Fruit fly (Drosophila melanogaster) whole organism, embryonic: ENCODE results near the gene CaMKI.
A peak's percentile ranks its signal among the peaks of the same experiment; 100 is the strongest.

Experiments used
- Aef1 ChIP-seq: fragments of 200-800 bp; sonication (Bioruptor generic); IDR thresholded peaks from 3 replicates; pipeline ENCODE4 v1.3.6; 2022; ENCODE audit warnings: missing biosample characterization, missing genetic modification characterization
- BEAF-32 ChIP-seq: fragments of 200-800 bp; sonication (Bioruptor generic); optimal IDR thresholded peaks from 3 replicates; lab custom pipeline; 2017; ENCODE audit warnings: missing biosample characterization, missing genetic modification characterization, mild to moderate bottlenecking, moderate library complexity, missing genetic modification reagents
- CG10431 ChIP-seq: fragments of 200-800 bp; sonication (Bioruptor generic); optimal IDR thresholded peaks from 3 replicates; lab custom pipeline; 2018; ENCODE audit warnings: missing biosample characterization, mild to moderate bottlenecking, missing genetic modification characterization
- CG11085 ChIP-seq: fragments of 200-800 bp; sonication (Bioruptor generic); IDR thresholded peaks from 2 replicates; pipeline ENCODE4 v1.3.6; 2022; ENCODE audit warnings: missing biosample characterization, missing genetic modification characterization
- CG11247 ChIP-seq: fragments of 200-800 bp; sonication (Bioruptor generic); IDR thresholded peaks from 2 replicates; pipeline ENCODE4 v1.3.6; 2022; ENCODE audit warnings: missing biosample characterization, missing genetic modification characterization
- CG12219 ChIP-seq: fragments of 200-800 bp; sonication (Bioruptor generic); optimal IDR thresholded peaks from 3 replicates; lab custom pipeline; 2018; ENCODE audit warnings: missing biosample characterization, mild to moderate bottlenecking, missing genetic modification characterization
- CG1233 ChIP-seq: fragments of 200-800 bp; sonication (Bioruptor generic); optimal IDR thresholded peaks from 4 replicates; lab custom pipeline; 2018; ENCODE audit warnings: missing biosample characterization, mild to moderate bottlenecking, missing genetic modification characterization
- CG13424 ChIP-seq: fragments of 200-800 bp; sonication (Bioruptor generic); optimal IDR thresholded peaks from 2 replicates; lab custom pipeline; 2019; ENCODE audit warnings: missing biosample characterization, mild to moderate bottlenecking, missing genetic modification characterization, moderate library complexity
- CG15011 ChIP-seq: fragments of 200-800 bp; sonication (Bioruptor generic); optimal IDR thresholded peaks from 3 replicates; lab custom pipeline; 2018; ENCODE audit warnings: missing biosample characterization, mild to moderate bottlenecking, missing genetic modification characterization
- CG16863 ChIP-seq: fragments of 200-800 bp; sonication (Bioruptor generic); optimal IDR thresholded peaks from 3 replicates; lab custom pipeline; 2016; ENCODE audit warnings: missing biosample characterization, missing genetic modification characterization
- CG17328 ChIP-seq: fragments of 200-800 bp; sonication (Bioruptor generic); IDR thresholded peaks from 2 replicates; pipeline ENCODE4 v1.3.6; 2022; ENCODE audit warnings: missing biosample characterization, missing genetic modification characterization
- CG17802 ChIP-seq: fragments of 200-800 bp; sonication (Bioruptor generic); optimal IDR thresholded peaks from 2 replicates; lab custom pipeline; 2018; ENCODE audit warnings: missing biosample characterization, mild to moderate bottlenecking, missing genetic modification characterization, moderate library complexity
- CG1792 ChIP-seq: fragments of 200-800 bp; sonication (Bioruptor generic); optimal IDR thresholded peaks from 2 replicates; lab custom pipeline; 2016; ENCODE audit warnings: missing biosample characterization, missing genetic modification characterization
- CG18764 ChIP-seq: fragments of 200-800 bp; sonication (Bioruptor generic); optimal IDR thresholded peaks from 3 replicates; lab custom pipeline; 2016; ENCODE audit warnings: missing biosample characterization, missing genetic modification characterization
- CG3847 ChIP-seq: fragments of 200-800 bp; sonication (Bioruptor generic); IDR thresholded peaks from 2 replicates; pipeline ENCODE4 v1.3.6; 2022; ENCODE audit warnings: missing biosample characterization, missing genetic modification characterization
- CG4360 ChIP-seq: fragments of 200-800 bp; sonication (Bioruptor generic); IDR thresholded peaks from 2 replicates; pipeline ENCODE4 v1.3.6; 2022; ENCODE audit warnings: missing biosample characterization, missing genetic modification characterization
- CG4707 ChIP-seq: fragments of 200-800 bp; sonication (Bioruptor generic); optimal IDR thresholded peaks from 2 replicates; lab custom pipeline; 2018; ENCODE audit warnings: missing biosample characterization, mild to moderate bottlenecking, missing genetic modification characterization, moderate library complexity
- CG4730 ChIP-seq: fragments of 200-800 bp; sonication (Bioruptor generic); IDR thresholded peaks from 2 replicates; pipeline ENCODE4 v1.3.6; 2022; ENCODE audit warnings: missing biosample characterization, missing genetic modification characterization
- CG6791 ChIP-seq: fragments of 200-800 bp; sonication (Bioruptor generic); IDR thresholded peaks from 3 replicates; pipeline ENCODE4 v1.3.6; 2022; ENCODE audit warnings: missing biosample characterization, missing genetic modification characterization; ENCODE audit not compliant: partially characterized antibody
- Camta ChIP-seq: fragments of 200-800 bp; sonication (Bioruptor generic); optimal IDR thresholded peaks from 2 replicates; lab custom pipeline; 2016; ENCODE audit warnings: missing biosample characterization, missing genetic modification characterization
- CoRest ChIP-seq: fragments of 200-800 bp; sonication (Bioruptor generic); optimal IDR thresholded peaks from 3 replicates; lab custom pipeline; 2018; ENCODE audit warnings: missing biosample characterization, mild to moderate bottlenecking, missing genetic modification characterization, moderate library complexity
- Elba2 ChIP-seq: fragments of 200-800 bp; sonication (Bioruptor generic); optimal IDR thresholded peaks from 3 replicates; lab custom pipeline; 2016; ENCODE audit warnings: missing biosample characterization, missing genetic modification characterization
- HLHmδ ChIP-seq: fragments of 200-800 bp; sonication (Bioruptor generic); optimal IDR thresholded peaks from 2 replicates; lab custom pipeline; 2018; ENCODE audit warnings: missing biosample characterization, mild to moderate bottlenecking, missing genetic modification characterization, moderate library complexity
- Mad ChIP-seq: fragments of 200-800 bp; sonication (Bioruptor generic); optimal IDR thresholded peaks from 2 replicates; lab custom pipeline; 2016; ENCODE audit warnings: missing biosample characterization, missing genetic modification characterization
- Meics ChIP-seq: fragments of 200-800 bp; sonication (Bioruptor generic); optimal IDR thresholded peaks from 2 replicates; lab custom pipeline; 2017; ENCODE audit warnings: missing biosample characterization, mild to moderate bottlenecking, missing genetic modification characterization
- Neu2 ChIP-seq: fragments of 200-800 bp; sonication (Bioruptor generic); optimal IDR thresholded peaks from 3 replicates; lab custom pipeline; 2016; ENCODE audit warnings: missing biosample characterization, missing genetic modification characterization, borderline replicate concordance
- Side ChIP-seq: fragments of 200-800 bp; sonication (Bioruptor generic); optimal IDR thresholded peaks from 2 replicates; lab custom pipeline; 2016; ENCODE audit warnings: missing biosample characterization, missing genetic modification characterization
- TFAM ChIP-seq: fragments of 200-800 bp; sonication (Bioruptor generic); optimal IDR thresholded peaks from 2 replicates; lab custom pipeline; 2017; ENCODE audit warnings: missing biosample characterization, missing genetic modification characterization, inconsistent platforms
- Vsx1 ChIP-seq: fragments of 200-800 bp; sonication (Bioruptor generic); optimal IDR thresholded peaks from 2 replicates; lab custom pipeline; 2017; ENCODE audit warnings: missing biosample characterization, mild to moderate bottlenecking, missing genetic modification characterization, missing genetic modification reagents
- ap ChIP-seq: fragments of 200-800 bp; sonication (Bioruptor generic); IDR thresholded peaks from 2 replicates; pipeline ENCODE4 v1.3.6; 2022; ENCODE audit warnings: missing biosample characterization, missing genetic modification characterization
- cas ChIP-seq: fragments of 200-800 bp; sonication (Bioruptor generic); IDR thresholded peaks from 2 replicates; pipeline ENCODE4 v1.3.6; 2022; ENCODE audit warnings: missing biosample characterization, missing genetic modification characterization
- ems ChIP-seq: fragments of 200-800 bp; sonication (Bioruptor generic); optimal IDR thresholded peaks from 3 replicates; lab custom pipeline; 2016; ENCODE audit warnings: missing biosample characterization, missing genetic modification characterization
- esg ChIP-seq: fragments of 200-800 bp; sonication (Bioruptor generic); conservative IDR thresholded peaks from 2 replicates; pipeline ENCODE4 v1.3.6; 2022; ENCODE audit warnings: missing biosample characterization, missing genetic modification characterization
- eve ChIP-seq, 2 experiments: fragments of >200 bp; optimal IDR thresholded peaks; 2 replicates each; lab custom pipeline; 2017; ENCODE audit warnings: missing biosample characterization in 2 of 2, missing genetic modification characterization in 2 of 2
- fd64A ChIP-seq: fragments of 200-800 bp; sonication (Bioruptor generic); optimal IDR thresholded peaks from 3 replicates; lab custom pipeline; 2018; ENCODE audit warnings: missing biosample characterization, mild to moderate bottlenecking, missing genetic modification characterization
- gce ChIP-seq: fragments of 200-800 bp; sonication (Bioruptor generic); IDR thresholded peaks from 3 replicates; pipeline ENCODE4 v1.3.6; 2022; ENCODE audit warnings: missing biosample characterization, missing genetic modification characterization
- gt ChIP-seq: fragments of 200-800 bp; sonication (Bioruptor generic); IDR thresholded peaks from 2 replicates; pipeline ENCODE4 v1.3.6; 2022; ENCODE audit warnings: missing biosample characterization, missing genetic modification characterization
- lmd ChIP-seq: fragments of 200-800 bp; sonication (Bioruptor generic); IDR thresholded peaks from 2 replicates; pipeline ENCODE4 v1.3.6; 2022; ENCODE audit warnings: missing biosample characterization, missing genetic modification characterization
- run ChIP-seq: fragments of 200-800 bp; sonication (Bioruptor generic); optimal IDR thresholded peaks from 3 replicates; lab custom pipeline; 2018; ENCODE audit warnings: missing biosample characterization, mild to moderate bottlenecking, missing genetic modification characterization
- shn ChIP-seq: fragments of 200-800 bp; sonication (Bioruptor generic); optimal IDR thresholded peaks from 3 replicates; lab custom pipeline; 2016; ENCODE audit warnings: missing biosample characterization, missing genetic modification characterization
- sim ChIP-seq: fragments of 200-800 bp; sonication (Bioruptor generic); IDR thresholded peaks from 2 replicates; pipeline ENCODE4 v1.3.6; 2022; ENCODE audit warnings: missing biosample characterization, missing genetic modification characterization
- so ChIP-seq: fragments of 200-800 bp; sonication (Bioruptor generic); IDR thresholded peaks from 3 replicates; pipeline ENCODE4 v1.3.6; 2022; ENCODE audit warnings: missing biosample characterization, missing genetic modification characterization
- zf30C ChIP-seq: fragments of 200-800 bp; sonication (Bioruptor generic); optimal IDR thresholded peaks from 3 replicates; lab custom pipeline; 2018; ENCODE audit warnings: missing biosample characterization, mild to moderate bottlenecking, missing genetic modification characterization
- zfh1 ChIP-seq: fragments of 200-800 bp; sonication (Bioruptor generic); IDR thresholded peaks from 3 replicates; pipeline ENCODE4 v1.3.6; 2022; ENCODE audit warnings: missing biosample characterization, missing genetic modification characterization

The CaMKI gene

dm6 chr4:497724-498123, 52.4 kb downstream of the CaMKI start (continued):
- TF ChIP-seq CG17802 (tag; lab: Kevin White, UChicago): peak; percentile 41
- TF ChIP-seq CoRest (tag; lab: Kevin White, UChicago): peak; percentile 86
- TF ChIP-seq CG4707 (GFP tag; lab: Kevin White, UChicago): peak; percentile 96
- TF ChIP-seq so (GFP tag; lab: Robert Waterston, UW): peak; percentile 93; the same call in 2 of the 3 replicates
- TF ChIP-seq Mad (GFP tag; lab: Kevin White, UChicago): peak; percentile 83
- no peak for TF ChIP-seq CG6791 (GFP tag; lab: Robert Waterston, UW)
- peak; percentile 43 for TF ChIP-seq zf30C (GFP tag; lab: Kevin White, UChicago)
- peak; percentile 88 for TF ChIP-seq CG13424 (tag; lab: Kevin White, UChicago)
- TF ChIP-seq CG1233 (GFP tag; lab: Kevin White, UChicago): peak; percentile 98
- TF ChIP-seq lmd: no peak
- peak; percentile 87 for TF ChIP-seq Meics (GFP tag; lab: Kevin White, UChicago)
- TF ChIP-seq CG10431 (GFP tag; lab: Kevin White, UChicago): peak; percentile 96
- peak; percentile 89 for TF ChIP-seq TFAM (GFP tag; lab: Kevin White, UChicago)
- TF ChIP-seq CG4730 (GFP tag; lab: Robert Waterston, UW): no peak; the same call in 1 of the 2 replicates
- TF ChIP-seq CG1792 (GFP tag; lab: Kevin White, UChicago): peak; percentile 89
- peak; percentile 99 for TF ChIP-seq HLHmδ (GFP tag; lab: Kevin White, UChicago)
- TF ChIP-seq CG3847 (GFP tag; lab: Robert Waterston, UW): no peak
- no peak for TF ChIP-seq CG11247 (GFP tag; lab: Robert Waterston, UW)
- TF ChIP-seq Vsx1 (GFP tag; lab: Kevin White, UChicago): peak; percentile 97
- peak in 1 of 2 experiments; percentile 85 for TF ChIP-seq eve (GFP tag; optimal IDR thresholded peaks at IDR 0.05; lab: Kevin White, UChicago)
- TF ChIP-seq zfh1 (GFP tag; lab: Robert Waterston, UW): peak; percentile 92
- TF ChIP-seq gt (GFP tag; lab: Robert Waterston, UW): no peak
- TF ChIP-seq Elba2 (GFP tag; lab: Kevin White, UChicago): no peak
- TF ChIP-seq CG18764 (GFP tag; lab: Kevin White, UChicago): peak; percentile 93
- peak; percentile 77 for TF ChIP-seq CG4360 (GFP tag; lab: Robert Waterston, UW)
- TF ChIP-seq Side: peak; percentile 94
- peak; percentile 77 for TF ChIP-seq Neu2
- peak; percentile 83 for TF ChIP-seq run (tag; lab: Kevin White, UChicago)
- peak; percentile 86 for TF ChIP-seq shn (GFP tag; lab: Kevin White, UChicago)
- TF ChIP-seq ap: no peak; the same call in 1 of the 2 replicates
- TF ChIP-seq CG15011 (GFP tag; lab: Kevin White, UChicago): peak; percentile 94
- TF ChIP-seq ems (GFP tag; lab: Kevin White, UChicago): peak; percentile 75
- peak; percentile 23; the same call in 1 of the 2 replicates for TF ChIP-seq CG11085 (GFP tag; lab: Robert Waterston, UW)
- TF ChIP-seq CG12219: peak; percentile 93
- peak; percentile 99 for TF ChIP-seq fd64A (GFP tag; lab: Kevin White, UChicago)
- TF ChIP-seq BEAF-32 (GFP tag; lab: Kevin White, UChicago): peak; percentile 5
- peak; percentile 95 for TF ChIP-seq Camta (GFP tag; lab: Kevin White, UChicago)
- peak; percentile 93; the same call in 1 of the 3 replicates for TF ChIP-seq gce (GFP tag; lab: Robert Waterston, UW)
- TF ChIP-seq esg: no peak
- peak; percentile 89 for TF ChIP-seq CG16863
- TF ChIP-seq cas (GFP tag; lab: Robert Waterston, UW): peak; percentile 32; the same call in 1 of the 2 replicates
- no peak for TF ChIP-seq Aef1 (GFP tag; lab: Robert Waterston, UW)
- TF ChIP-seq CG17328: peak; percentile 85
- TF ChIP-seq sim (GFP tag; lab: Robert Waterston, UW): peak; percentile 89
- TF ChIP-seq, all 482 proteins: peak for 351
